Worm (Caenorhabditis elegans) whole organism, young adult: Measurements from ENCODE around the gene F21D9.4.

Experiments used
- F33H1.4 ChIP-seq: fragments of 200-800 bp; sonication (Bioruptor generic); IDR thresholded peaks from 2 replicates; pipeline ENCODE4 v1.3.6; 2022; ENCODE audit warnings: missing genetic modification reagents, missing genetic modification characterization, missing compliant biosample characterization
- efl-1 ChIP-seq: fragments of 150-350 bp; optimal IDR thresholded peaks from 2 replicates; lab custom pipeline; 2014; ENCODE audit warnings: missing biosample characterization, missing genetic modification reagents, missing genetic modification characterization
- hmg-20 ChIP-seq: fragments of 200-800 bp; sonication (Bioruptor generic); IDR thresholded peaks from 2 replicates; pipeline ENCODE4 v1.3.6; 2022; ENCODE audit warnings: missing genetic modification reagents, missing genetic modification characterization, missing compliant biosample characterization
- lir-1 ChIP-seq: fragments of 200-800 bp; sonication (Bioruptor generic); conservative IDR thresholded peaks from 2 replicates; pipeline ENCODE4 v1.3.6; 2022; ENCODE audit warnings: missing genetic modification reagents, missing genetic modification characterization, missing compliant biosample characterization
- nhr-80 ChIP-seq: sonication (generic microtip); optimal IDR thresholded peaks from 2 replicates; lab custom pipeline; 2016; ENCODE audit warnings: missing genetic modification characterization, missing compliant biosample characterization
- rcor-1 ChIP-seq: fragments of 200-800 bp; sonication (Bioruptor generic); IDR thresholded peaks from 2 replicates; pipeline ENCODE4 v1.3.6; 2022; ENCODE audit warnings: missing genetic modification reagents, missing genetic modification characterization, missing compliant biosample characterization
- snpc-3.4 ChIP-seq: sonication (generic microtip); optimal IDR thresholded peaks from 2 replicates; lab custom pipeline; 2017; ENCODE audit warnings: missing genetic modification characterization, mild to moderate bottlenecking, missing compliant biosample characterization, antibody characterized with exemption, moderate library complexity, missing genotype, missing genetic modification reagents
- snpc-4 ChIP-seq, 5 experiments: fragments of 150-350 bp in 1 of 5; sonication (generic microtip) in 4 of 5; optimal IDR thresholded peaks; 2 replicates each; lab custom pipeline; 2014 to 2018; ENCODE audit warnings: missing genetic modification characterization in 5 of 5, missing biosample characterization in 3 of 5, antibody characterized with exemption in 2 of 5, mild to moderate bottlenecking in 2 of 5, missing compliant biosample characterization in 2 of 5, missing genotype in 2 of 5, moderate library complexity in 2 of 5, missing genetic modification reagents in 1 of 5
- tlf-1 ChIP-seq: fragments of 200-800 bp; sonication (Bioruptor generic); optimal IDR thresholded peaks from 2 replicates; lab custom pipeline; 2018; ENCODE audit warnings: mild to moderate bottlenecking, missing genetic modification characterization, missing compliant biosample characterization
- zfh-2 ChIP-seq: fragments of 200-800 bp; sonication (Bioruptor generic); conservative IDR thresholded peaks from 2 replicates; pipeline ENCODE4 v1.3.6; 2022; ENCODE audit warnings: missing genetic modification reagents, missing genetic modification characterization, missing compliant biosample characterization

DNA sequence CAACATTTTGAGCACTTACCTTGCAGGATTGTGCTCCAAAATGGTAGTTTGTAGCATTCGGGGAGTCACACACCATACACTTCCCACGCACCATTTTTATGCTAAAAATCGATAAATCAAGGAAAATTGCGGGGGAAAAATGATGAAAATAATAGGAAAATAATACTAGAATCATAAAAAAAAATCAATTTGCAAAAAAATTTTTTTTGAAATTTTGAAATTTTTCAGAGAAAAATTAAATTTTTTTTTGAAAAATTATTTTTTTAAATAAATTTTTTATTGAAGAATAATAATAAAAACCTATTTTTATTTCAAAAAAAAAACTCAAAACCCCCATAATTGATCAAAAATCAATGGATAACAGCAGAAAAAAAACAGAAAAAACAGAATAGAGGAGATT lies 41.8 kb upstream of the F21D9.4 start, which contains the start of gene nhr-79:
- TF ChIP-seq snpc-3.4 (no peak), hmg-20 (no peak), snpc-4 (GFP tag; optimal IDR thresholded peaks at IDR 0.05; lab: Kevin White, UChicago) (no peak), snpc-4 (tag; optimal IDR thresholded peaks at IDR 0.05; lab: Kevin White, UChicago) (no peak), rcor-1 (GFP tag; lab: Robert Waterston, UW) (no peak), efl-1 (GFP tag; lab: Kevin White, UChicago) (no peak), F33H1.4 (GFP tag; lab: Robert Waterston, UW) (no peak), lir-1 (GFP tag; lab: Robert Waterston, UW) (no peak), nhr-80 (tag; lab: Kevin White, UChicago) (no peak), tlf-1 (GFP tag; lab: Kevin White, UChicago) (no peak), zfh-2 (GFP tag; lab: Robert Waterston, UW) (no peak)
